Worm (Caenorhabditis elegans): ENCODE data around the gene acl-14.

- TF ChIP-seq nhr-11 (tag; optimal IDR thresholded peaks at IDR 0.05), result peak; percentile 97
- TF ChIP-seq hlh-17 (GFP tag; optimal IDR thresholded peaks at IDR 0.05; ENCODE audit: borderline replicate concordance), result no peak
- TF ChIP-seq ztf-11 (tag; optimal IDR thresholded peaks at IDR 0.05), result peak in 1 of 2 experiments; percentile 96
- peak; percentile 94 for TF ChIP-seq mep-1 (tag; optimal IDR thresholded peaks at IDR 0.05)
These were observed 10.5 kb upstream of the acl-14 start, which contains the start of gene tos-1 for ce11 chrV:9343629-9344624.
